Worm (Caenorhabditis elegans) whole organism, early embryonic: ENCODE measurements around the gene str-227.

ENCODE experiments used
- B0310.2 ChIP-seq: sonication (generic microtip); optimal IDR thresholded peaks from 2 replicates; lab custom pipeline; 2016; ENCODE audit warnings: mild to moderate bottlenecking, missing genetic modification characterization, missing compliant biosample characterization
- ama-1 ChIP-seq: fragments of 150-350 bp; optimal IDR thresholded peaks from 2 replicates; lab custom pipeline; 2014
- ceh-13 ChIP-seq: fragments of 200-800 bp; sonication (Bioruptor generic); optimal IDR thresholded peaks from 2 replicates; lab custom pipeline; 2018; ENCODE audit warnings: mild to moderate bottlenecking, missing genetic modification characterization, missing compliant biosample characterization
- ceh-36 ChIP-seq: sonication (generic microtip); optimal IDR thresholded peaks from 2 replicates; lab custom pipeline; 2016; ENCODE audit warnings: missing genetic modification characterization, inconsistent platforms, missing compliant biosample characterization
- flt-1 ChIP-seq: fragments of 200-800 bp; sonication (Bioruptor generic); IDR thresholded peaks from 2 replicates; pipeline ENCODE4 v1.3.6; 2022; ENCODE audit warnings: missing genetic modification characterization, missing compliant biosample characterization
- hmbx-1 ChIP-seq: sonication (generic microtip); optimal IDR thresholded peaks from 2 replicates; lab custom pipeline; 2016; ENCODE audit warnings: mild to moderate bottlenecking, missing genetic modification characterization, missing compliant biosample characterization
- hmg-4 ChIP-seq: fragments of 200-800 bp; sonication (Bioruptor generic); optimal IDR thresholded peaks from 2 replicates; lab custom pipeline; 2018; ENCODE audit warnings: mild to moderate bottlenecking, missing genetic modification characterization, missing compliant biosample characterization
- pes-1 ChIP-seq: fragments of 200-800 bp; sonication (Bioruptor generic); IDR thresholded peaks from 2 replicates; pipeline ENCODE4 v1.3.6; 2022; ENCODE audit warnings: missing genetic modification reagents, missing genetic modification characterization, missing compliant biosample characterization
- scrt-1 ChIP-seq: fragments of 200-800 bp; sonication (Bioruptor generic); IDR thresholded peaks from 2 replicates; pipeline ENCODE4 v1.3.6; 2022; ENCODE audit warnings: missing genetic modification characterization, missing compliant biosample characterization
- tbx-11 ChIP-seq: fragments of 200-800 bp; sonication (Bioruptor generic); IDR thresholded peaks from 2 replicates; pipeline ENCODE4 v1.3.6; 2022; ENCODE audit warnings: missing genetic modification characterization, missing compliant biosample characterization
- tbx-37 ChIP-seq: fragments of 200-800 bp; sonication (Bioruptor generic); conservative IDR thresholded peaks from 2 replicates; pipeline ENCODE4 v1.3.6; 2022; ENCODE audit warnings: missing genetic modification reagents, missing genetic modification characterization, missing compliant biosample characterization
- tra-4 ChIP-seq: sonication (generic microtip); optimal IDR thresholded peaks from 2 replicates; lab custom pipeline; 2017; ENCODE audit warnings: missing genetic modification characterization, missing compliant biosample characterization

- TF ChIP-seq ama-1 (lab: Kevin White, UChicago) (no peak), ceh-36 (tag; lab: Kevin White, UChicago) (no peak), flt-1 (GFP tag; lab: Robert Waterston, UW) (no peak), tra-4 (tag; lab: Kevin White, UChicago) (no peak), tbx-11 (GFP tag; lab: Robert Waterston, UW) (no peak), pes-1 (GFP tag; lab: Robert Waterston, UW) (no peak), tbx-37 (GFP tag; lab: Robert Waterston, UW) (no peak), ceh-13 (GFP tag; lab: Kevin White, UChicago) (no peak), scrt-1 (GFP tag; lab: Robert Waterston, UW) (no peak), B0310.2 (tag; lab: Kevin White, UChicago) (no peak), hmg-4 (no peak), hmbx-1 (tag; lab: Kevin White, UChicago) (no peak)
Observed at ce11 chrV:3512381-3512780, 5.6 kb upstream of the str-227 start, which contains the start of gene str-226.
